Worm (Caenorhabditis elegans) whole organism, L1 larva: ENCODE data around the gene T19D12.10.
A peak's percentile ranks its signal among the peaks of the same experiment; 100 is the strongest.

Source experiments
- aha-1 ChIP-seq: fragments of 150-350 bp; optimal IDR thresholded peaks from 2 replicates; lab custom pipeline; 2014; ENCODE audit warnings: missing biosample characterization, missing genetic modification characterization
- alr-1 ChIP-seq: fragments of 200-800 bp; sonication (Bioruptor generic); optimal IDR thresholded peaks from 2 replicates; lab custom pipeline; 2018; ENCODE audit warnings: borderline replicate concordance, mild to moderate bottlenecking, missing genetic modification characterization, missing compliant biosample characterization
- blmp-1 ChIP-seq: fragments of 150-350 bp; optimal IDR thresholded peaks from 2 replicates; lab custom pipeline; 2014; ENCODE audit warnings: missing biosample characterization, missing genetic modification characterization
- dsc-1 ChIP-seq: sonication (generic microtip); optimal IDR thresholded peaks from 2 replicates; lab custom pipeline; 2016; ENCODE audit warnings: mild to moderate bottlenecking, missing genetic modification characterization, missing compliant biosample characterization
- efl-1 ChIP-seq, 4 experiments: fragments of 150-350 bp; optimal IDR thresholded peaks in 3 of 4; peaks in 1 of 4; 1 replicate in 1 of 4; 2 replicates in 3 of 4; lab custom pipeline; 2014; ENCODE audit warnings: missing biosample characterization in 2 of 4, missing genetic modification characterization in 2 of 4, missing genetic modification reagents in 2 of 4
- elt-2 ChIP-seq: sonication (generic microtip); optimal IDR thresholded peaks from 2 replicates; lab custom pipeline; 2016; ENCODE audit warnings: missing genetic modification characterization, mild to moderate bottlenecking, inconsistent platforms, missing compliant biosample characterization, missing genetic modification reagents
- ets-5 ChIP-seq: fragments of 200-800 bp; sonication (Bioruptor generic); IDR thresholded peaks from 2 replicates; pipeline ENCODE4 v1.3.6; 2022; ENCODE audit warnings: missing genetic modification characterization, missing compliant biosample characterization
- fkh-10 ChIP-seq: sonication (generic microtip); optimal IDR thresholded peaks from 2 replicates; lab custom pipeline; 2017; ENCODE audit warnings: missing biosample characterization, missing genetic modification reagents, missing genetic modification characterization
- fkh-4 ChIP-seq: sonication (generic microtip); optimal IDR thresholded peaks from 2 replicates; lab custom pipeline; 2016; ENCODE audit warnings: missing compliant biosample characterization, missing genetic modification characterization, borderline replicate concordance
- fkh-8 ChIP-seq: sonication (generic microtip); optimal IDR thresholded peaks from 2 replicates; lab custom pipeline; 2016; ENCODE audit warnings: mild to moderate bottlenecking, missing genetic modification characterization, missing compliant biosample characterization
- fos-1 ChIP-seq: fragments of 150-350 bp; optimal IDR thresholded peaks from 2 replicates; lab custom pipeline; 2014; ENCODE audit warnings: missing biosample characterization, missing genetic modification characterization
- hpl-2 ChIP-seq: fragments of 150-350 bp; optimal IDR thresholded peaks from 2 replicates; lab custom pipeline; 2014; ENCODE audit warnings: missing biosample characterization, missing genetic modification reagents, missing genetic modification characterization
- irx-1 ChIP-seq: sonication (generic microtip); optimal IDR thresholded peaks from 2 replicates; lab custom pipeline; 2016; ENCODE audit warnings: missing genetic modification characterization, missing compliant biosample characterization
- lin-14 ChIP-seq: fragments of 200-800 bp; sonication (Bioruptor generic); optimal IDR thresholded peaks from 2 replicates; lab custom pipeline; 2018; ENCODE audit warnings: mild to moderate bottlenecking, missing genetic modification characterization, moderate library complexity, missing compliant biosample characterization
- lin-35 ChIP-seq, 2 experiments: fragments of 150-350 bp; optimal IDR thresholded peaks; 2 replicates each; lab custom pipeline; 2014; ENCODE audit warnings: missing biosample characterization in 2 of 2, missing genetic modification characterization in 2 of 2, missing genetic modification reagents in 2 of 2
- lin-39 ChIP-seq: fragments of 150-350 bp; optimal IDR thresholded peaks from 2 replicates; lab custom pipeline; 2014; ENCODE audit warnings: missing biosample characterization, missing genetic modification reagents, missing genetic modification characterization
- lsy-2 ChIP-seq, 2 experiments: fragments of 150-350 bp; optimal IDR thresholded peaks; 2 replicates each; lab custom pipeline; 2014; ENCODE audit warnings: missing biosample characterization in 2 of 2, missing genetic modification characterization in 2 of 2
- mab-9 ChIP-seq: fragments of 200-800 bp; sonication (Bioruptor generic); IDR thresholded peaks from 2 replicates; pipeline ENCODE4 v1.3.6; 2022; ENCODE audit warnings: missing genetic modification reagents, missing genetic modification characterization, missing compliant biosample characterization
- mef-2 ChIP-seq: fragments of 150-350 bp; optimal IDR thresholded peaks from 2 replicates; lab custom pipeline; 2014; ENCODE audit warnings: missing biosample characterization, missing genetic modification characterization
- nhr-20 ChIP-seq: sonication (generic microtip); optimal IDR thresholded peaks from 2 replicates; lab custom pipeline; 2016; ENCODE audit warnings: mild to moderate bottlenecking, missing genetic modification characterization, missing compliant biosample characterization
- nhr-47 ChIP-seq: sonication (generic microtip); optimal IDR thresholded peaks from 2 replicates; lab custom pipeline; 2016; ENCODE audit warnings: mild to moderate bottlenecking, missing genetic modification characterization, moderate library complexity, missing compliant biosample characterization
- nhr-77 ChIP-seq: fragments of 150-350 bp; optimal IDR thresholded peaks from 2 replicates; lab custom pipeline; 2014; ENCODE audit warnings: missing biosample characterization, missing genetic modification characterization
- nhr-84 ChIP-seq: sonication (generic microtip); optimal IDR thresholded peaks from 2 replicates; lab custom pipeline; 2017; ENCODE audit warnings: missing biosample characterization, missing genetic modification characterization
- nhr-90 ChIP-seq: sonication (generic microtip); optimal IDR thresholded peaks from 2 replicates; lab custom pipeline; 2016; ENCODE audit warnings: mild to moderate bottlenecking, missing genetic modification characterization, missing compliant biosample characterization; ENCODE audit not compliant: poor library complexity
- pag-3 ChIP-seq: sonication (generic microtip); optimal IDR thresholded peaks from 2 replicates; lab custom pipeline; 2017; ENCODE audit warnings: missing genetic modification characterization, mild to moderate bottlenecking, missing compliant biosample characterization, antibody characterized with exemption, borderline replicate concordance; ENCODE audit not compliant: insufficient read depth
- rnt-1 ChIP-seq: sonication (generic microtip); optimal IDR thresholded peaks from 2 replicates; lab custom pipeline; 2016; ENCODE audit warnings: mild to moderate bottlenecking, missing genetic modification characterization, moderate library complexity, missing compliant biosample characterization
- sox-4 ChIP-seq: sonication (generic microtip); optimal IDR thresholded peaks from 2 replicates; lab custom pipeline; 2016; ENCODE audit warnings: missing genetic modification characterization, missing compliant biosample characterization
- sptf-1 ChIP-seq: fragments of 150-350 bp; optimal IDR thresholded peaks from 2 replicates; lab custom pipeline; 2014; ENCODE audit warnings: missing biosample characterization, missing genetic modification characterization
- swsn-7 ChIP-seq: sonication (generic microtip); optimal IDR thresholded peaks from 2 replicates; lab custom pipeline; 2016; ENCODE audit warnings: missing genetic modification characterization, missing compliant biosample characterization
- tlp-1 ChIP-seq: fragments of 150-350 bp; optimal IDR thresholded peaks from 2 replicates; lab custom pipeline; 2014; ENCODE audit warnings: missing biosample characterization, missing genetic modification characterization
- unc-130 ChIP-seq: fragments of 150-350 bp; optimal IDR thresholded peaks from 2 replicates; lab custom pipeline; 2017; ENCODE audit warnings: missing biosample characterization, missing genetic modification characterization, inconsistent platforms
- unc-86 ChIP-seq: sonication (generic microtip); optimal IDR thresholded peaks from 2 replicates; lab custom pipeline; 2016; ENCODE audit warnings: missing genetic modification characterization, missing compliant biosample characterization

T19D12.10 gene

DNA sequence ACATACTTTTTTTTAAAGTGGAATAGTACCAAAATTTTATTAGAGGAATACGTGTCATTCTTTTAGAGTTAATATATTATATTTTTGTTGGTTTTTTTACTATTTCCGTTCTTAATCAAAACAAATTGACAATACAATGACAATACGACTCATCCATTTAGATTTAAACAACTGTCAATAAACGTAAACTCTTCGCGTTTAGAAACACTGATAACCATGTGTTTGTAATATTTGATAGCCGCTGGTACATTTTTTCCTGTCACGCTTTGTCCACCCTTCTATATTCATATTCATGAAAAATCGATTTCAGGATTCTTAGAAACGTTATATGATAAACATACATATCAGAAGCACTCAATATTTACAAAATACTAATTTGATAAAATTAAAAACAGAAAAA, 5.1 kb upstream of the T19D12.10 start (continued):
- TF ChIP-seq nhr-90, result no peak
- no peak for TF ChIP-seq rnt-1 (tag; lab: Kevin White, UChicago)

DNA sequence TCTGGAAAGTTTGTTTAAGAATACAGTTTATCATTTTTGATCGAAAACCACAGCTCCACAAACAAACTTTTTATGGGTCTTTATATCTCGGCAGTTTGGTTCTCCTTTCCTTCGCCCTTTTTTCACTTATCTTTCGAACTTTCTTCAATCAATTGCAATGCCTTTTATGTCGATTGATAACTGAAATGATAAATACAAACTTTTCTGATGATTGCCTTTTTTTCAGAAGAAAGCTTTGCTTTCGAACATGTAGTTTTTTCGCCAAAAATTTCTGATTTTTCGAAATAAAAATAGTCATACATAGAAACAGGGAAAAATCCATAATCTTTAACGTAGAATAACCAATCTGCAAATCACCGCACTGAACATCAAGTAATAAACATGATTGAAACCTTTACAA, 2.5 kb upstream of the T19D12.10 start, which contains the start of gene T19D12.2:
TSS of gene T19D12.2 (plus strand) at position 125 of the 400 bp plus-strand sequence.
- no peak for TF ChIP-seq ets-5
- TF ChIP-seq swsn-7, result no peak
- peak; percentile 4 for TF ChIP-seq tlp-1 (tag; lab: Kevin White, UChicago)
- TF ChIP-seq alr-1 (tag; lab: Kevin White, UChicago), result no peak
- peak; percentile 39 for TF ChIP-seq elt-2 (tag; lab: Kevin White, UChicago)
- no peak for TF ChIP-seq sox-4
- TF ChIP-seq fos-1 (tag; lab: Kevin White, UChicago), result no peak
- no peak for TF ChIP-seq fkh-10
- TF ChIP-seq nhr-77 (tag; lab: Kevin White, UChicago), result no peak
- no peak for TF ChIP-seq unc-130 (tag; lab: Kevin White, UChicago)

DNA sequence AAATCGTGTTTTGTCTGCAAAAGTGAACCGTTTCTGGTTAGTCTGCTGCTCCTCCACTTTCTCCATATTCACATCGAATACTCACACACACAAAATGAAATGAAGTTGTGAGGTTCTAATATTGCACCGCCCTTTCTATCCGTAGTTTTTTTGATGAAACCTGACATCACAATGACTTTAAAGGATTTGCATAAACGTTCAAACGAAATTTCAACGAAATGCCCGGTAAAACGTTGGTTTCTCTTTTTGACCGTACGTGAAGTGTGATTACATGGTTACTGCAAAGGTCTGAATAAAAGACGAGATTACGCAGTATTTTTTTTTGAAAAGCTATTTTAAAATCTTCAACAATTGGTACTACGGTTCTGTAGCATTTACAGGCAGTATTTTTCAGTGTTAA, 4.4 kb downstream of the T19D12.10 start, which contains the start of gene T19D12.9:
TSS of gene T19D12.9 (minus strand) at position 101 of the 400 bp plus-strand sequence.
- TF ChIP-seq aha-1 (tag; lab: Kevin White, UChicago) (no peak), efl-1 (optimal IDR thresholded peaks at IDR 0.05; lab: Kevin White, UChicago) (no peak), efl-1 (GFP tag; optimal IDR thresholded peaks at IDR 0.05 in 1 of 2; lab: Kevin White, UChicago) (peak in 1 of 2 experiments; percentile 10), lin-35 (GFP tag; optimal IDR thresholded peaks at IDR 0.05; lab: Kevin White, UChicago) (no peak)
- TF ChIP-seq, all 84 proteins: peak for 1

DNA sequence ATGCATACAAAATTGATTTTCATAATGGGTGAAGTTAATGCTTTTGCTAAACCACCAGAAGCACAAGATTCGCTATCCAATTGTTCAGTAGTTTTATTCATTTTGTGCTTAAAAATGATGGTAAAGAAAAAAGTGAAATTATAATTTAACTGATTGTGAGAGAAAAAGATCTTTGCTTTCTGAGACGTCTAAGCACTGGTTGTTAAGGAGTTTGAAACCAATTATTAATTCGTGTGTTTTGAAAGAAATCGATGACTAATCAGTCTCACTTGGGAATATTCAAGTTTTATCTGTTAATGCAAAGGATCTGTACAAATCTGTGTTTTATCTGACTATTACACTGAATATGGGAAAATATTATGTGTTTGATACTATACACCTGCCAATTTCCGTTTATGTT, 6.9 kb downstream of the T19D12.10 start, which contains the start of gene sra-26:
TSS of gene sra-26 (minus strand) at position 101 of the 400 bp plus-strand sequence.
- TF ChIP-seq fkh-4 (tag; lab: Kevin White, UChicago), result no peak
- TF ChIP-seq mef-2 (tag; lab: Kevin White, UChicago), result no peak
- TF ChIP-seq, all 84 proteins: peak for 0

DNA sequence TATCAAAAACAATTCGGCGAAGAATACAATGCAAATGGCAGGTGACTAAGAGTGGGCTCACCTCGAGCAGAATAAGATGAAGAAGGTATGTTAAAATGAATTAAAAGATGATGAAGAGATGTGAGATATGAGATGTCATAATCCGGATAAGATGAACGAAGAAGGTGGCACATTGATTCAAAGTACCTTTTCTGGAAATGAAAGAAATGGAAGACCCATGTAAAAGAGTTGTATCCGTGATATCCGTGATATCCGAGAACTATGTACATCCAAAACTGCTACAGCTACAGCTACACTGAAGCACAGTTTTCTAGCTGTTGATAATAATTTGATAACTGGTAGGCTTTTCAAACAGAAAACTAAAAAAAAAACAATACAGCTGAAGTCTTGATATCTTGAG, 9.6 kb downstream of the T19D12.10 start, which contains the start of gene oig-8:
TSS of gene oig-8 (minus strand) at position 101 of the 400 bp plus-strand sequence.
- TF ChIP-seq irx-1 (tag; lab: Kevin White, UChicago), result no peak
- no peak for TF ChIP-seq lin-35 (GFP tag; optimal IDR thresholded peaks at IDR 0.05; lab: Kevin White, UChicago)
- TF ChIP-seq pag-3, result no peak
- no peak for TF ChIP-seq dsc-1 (tag; lab: Kevin White, UChicago)
- TF ChIP-seq blmp-1, result no peak
- no peak for TF ChIP-seq sptf-1 (tag; lab: Kevin White, UChicago)
- TF ChIP-seq hpl-2, result no peak
- TF ChIP-seq lin-39, result no peak
- no peak for TF ChIP-seq nhr-84
- TF ChIP-seq nhr-47, result no peak
- no peak for TF ChIP-seq tlp-1 (tag; lab: Kevin White, UChicago)
- no peak for TF ChIP-seq nhr-90
- TF ChIP-seq nhr-20 (tag; lab: Kevin White, UChicago), result no peak
- TF ChIP-seq fkh-4 (tag; lab: Kevin White, UChicago), result no peak
- TF ChIP-seq, all 84 proteins: peak for 0

DNA sequence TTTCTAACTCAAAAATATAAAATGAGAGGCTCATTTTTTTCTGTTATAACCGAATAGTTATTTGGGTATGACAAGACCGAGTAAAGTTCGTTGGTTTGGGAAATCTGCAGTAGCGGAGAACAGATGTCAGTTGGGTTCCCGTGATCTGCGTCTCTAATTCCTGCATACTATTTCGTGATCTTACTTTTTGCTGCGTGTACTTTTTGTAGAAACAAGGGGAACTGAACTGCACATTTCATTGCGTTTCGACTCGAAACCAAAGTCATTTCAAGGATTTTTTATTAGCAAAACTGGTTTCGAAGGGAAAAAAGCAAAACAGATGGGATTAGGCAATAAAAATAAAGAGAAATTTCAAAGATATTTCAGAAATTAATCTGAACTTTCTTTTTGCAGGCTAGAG, 11.8 kb downstream of the T19D12.10 start:
- no peak for TF ChIP-seq unc-86
- TF ChIP-seq efl-1 (optimal IDR thresholded peaks at IDR 0.05; lab: Kevin White, UChicago), result no peak
- peak in 1 of 2 experiments; percentile 5 for TF ChIP-seq efl-1 (GFP tag; optimal IDR thresholded peaks at IDR 0.05 in 1 of 2; lab: Kevin White, UChicago)
- peak; percentile 63 for TF ChIP-seq dsc-1 (tag; lab: Kevin White, UChicago)
- TF ChIP-seq, all 84 proteins: peak for 2

DNA sequence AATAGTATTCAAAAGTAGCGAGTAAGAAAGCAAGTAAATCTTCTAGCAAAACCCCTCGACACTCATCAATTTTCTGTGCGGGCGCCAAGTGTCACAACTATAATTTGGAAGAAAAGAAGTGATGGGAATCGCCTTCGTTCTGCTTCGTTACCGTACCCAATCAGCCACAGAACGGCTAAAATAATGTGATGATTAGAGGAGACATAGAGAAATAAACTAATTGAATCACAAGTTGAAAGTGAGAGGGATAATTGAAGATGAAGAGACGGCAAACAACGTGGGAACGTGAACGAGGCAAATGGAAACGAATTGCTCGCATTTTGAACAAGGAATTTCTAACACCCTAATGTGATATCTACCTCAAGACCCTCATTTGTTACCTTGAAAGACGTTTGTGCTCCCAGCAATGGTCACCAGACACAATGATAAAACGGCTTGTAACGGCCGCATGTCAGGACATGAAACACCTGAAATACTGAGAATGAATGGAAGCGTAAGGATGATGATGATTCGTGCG, 16.0 kb downstream of the T19D12.10 start, which contains the start of gene T19D12.6:
TSS of gene T19D12.6 (minus strand) at position 467 of the 517 bp plus-strand sequence.
- TF ChIP-seq lin-35 (GFP tag; optimal IDR thresholded peaks at IDR 0.05; lab: Kevin White, UChicago) (no peak), mab-9 (GFP tag; lab: Robert Waterston, UW) (no peak), fkh-8 (peak; percentile 60), lin-14 (GFP tag; lab: Kevin White, UChicago) (peak; percentile 57), blmp-1 (peak; percentile 11), lsy-2 (tag; optimal IDR thresholded peaks at IDR 0.05; lab: Kevin White, UChicago) (peak in 1 of 2 experiments; percentile 50), efl-1 (optimal IDR thresholded peaks at IDR 0.05; lab: Kevin White, UChicago) (no peak), efl-1 (GFP tag; optimal IDR thresholded peaks at IDR 0.05 in 1 of 2; lab: Kevin White, UChicago) (peak in 1 of 2 experiments; percentile 82)
- TF ChIP-seq, all 84 proteins: peak for 5
